Fruit fly (Drosophila melanogaster) whole organism, embryonic: Measurements from ENCODE around the gene ATP7.
A peak's percentile ranks its signal among the peaks of the same experiment; 100 is the strongest.

Experiments used
- Atf3 ChIP-seq: fragments of 200-800 bp; sonication (Bioruptor generic); optimal IDR thresholded peaks from 3 replicates; lab custom pipeline; 2016; ENCODE audit warnings: missing biosample characterization, missing genetic modification characterization
- BEAF-32 ChIP-seq: fragments of 200-800 bp; sonication (Bioruptor generic); optimal IDR thresholded peaks from 3 replicates; lab custom pipeline; 2017; ENCODE audit warnings: missing biosample characterization, missing genetic modification characterization, mild to moderate bottlenecking, moderate library complexity, missing genetic modification reagents
- C15 ChIP-seq: fragments of 200-800 bp; sonication (Bioruptor generic); IDR thresholded peaks from 3 replicates; pipeline ENCODE4 v1.3.6; 2022; ENCODE audit warnings: missing biosample characterization, missing genetic modification characterization
- CG10543 ChIP-seq: fragments of 200-800 bp; sonication (Bioruptor generic); optimal IDR thresholded peaks from 3 replicates; lab custom pipeline; 2017; ENCODE audit warnings: missing biosample characterization, mild to moderate bottlenecking, missing genetic modification characterization, moderate library complexity
- CG10654 ChIP-seq: fragments of 200-800 bp; sonication (Bioruptor generic); optimal IDR thresholded peaks from 2 replicates; lab custom pipeline; 2016; ENCODE audit warnings: missing biosample characterization, missing genetic modification characterization
- CG10979 ChIP-seq: fragments of 200-800 bp; sonication (Bioruptor generic); optimal IDR thresholded peaks from 2 replicates; lab custom pipeline; 2018; ENCODE audit warnings: missing biosample characterization, mild to moderate bottlenecking, missing genetic modification characterization, moderate library complexity
- CG11456 ChIP-seq: fragments of 200-800 bp; sonication (Bioruptor generic); IDR thresholded peaks from 3 replicates; pipeline ENCODE4 v1.3.6; 2022; ENCODE audit warnings: missing biosample characterization, missing genetic modification characterization
- CG12659 ChIP-seq: fragments of 200-800 bp; sonication (Bioruptor generic); optimal IDR thresholded peaks from 3 replicates; lab custom pipeline; 2017; ENCODE audit warnings: mild to moderate bottlenecking, missing biosample characterization, missing genetic modification reagents, missing genetic modification characterization
- CG14860 ChIP-seq: fragments of 200-800 bp; sonication (Bioruptor generic); IDR thresholded peaks from 3 replicates; pipeline ENCODE4 v1.3.6; 2022; ENCODE audit warnings: missing biosample characterization, missing genetic modification characterization; ENCODE audit not compliant: partially characterized antibody
- CG14965 ChIP-seq: fragments of 200-800 bp; sonication (Bioruptor generic); optimal IDR thresholded peaks from 2 replicates; lab custom pipeline; 2016; ENCODE audit warnings: missing biosample characterization, missing genetic modification characterization, borderline replicate concordance
- CG15011 ChIP-seq: fragments of 200-800 bp; sonication (Bioruptor generic); optimal IDR thresholded peaks from 3 replicates; lab custom pipeline; 2018; ENCODE audit warnings: missing biosample characterization, mild to moderate bottlenecking, missing genetic modification characterization
- CG17612 ChIP-seq: fragments of 200-800 bp; sonication (Bioruptor generic); IDR thresholded peaks from 2 replicates; pipeline ENCODE4 v1.3.6; 2022; ENCODE audit warnings: missing biosample characterization, missing genetic modification characterization
- CG2120 ChIP-seq: fragments of 200-800 bp; sonication (Bioruptor generic); optimal IDR thresholded peaks from 3 replicates; lab custom pipeline; 2016; ENCODE audit warnings: missing biosample characterization, missing genetic modification characterization
- CG30403 ChIP-seq: fragments of 200-800 bp; sonication (Bioruptor generic); optimal IDR thresholded peaks from 3 replicates; lab custom pipeline; 2016; ENCODE audit warnings: missing biosample characterization, missing genetic modification characterization
- CG34224 ChIP-seq: fragments of 200-800 bp; sonication (Bioruptor generic); IDR thresholded peaks from 3 replicates; pipeline ENCODE4 v1.3.6; 2022; ENCODE audit warnings: missing biosample characterization, missing genetic modification characterization; ENCODE audit not compliant: partially characterized antibody
- CG6813 ChIP-seq: fragments of 200-800 bp; sonication (Bioruptor generic); optimal IDR thresholded peaks from 2 replicates; lab custom pipeline; 2017; ENCODE audit warnings: missing biosample characterization, missing genetic modification characterization, mild to moderate bottlenecking, moderate library complexity, missing genetic modification reagents
- CG8359 ChIP-seq: fragments of 200-800 bp; sonication (Bioruptor generic); optimal IDR thresholded peaks from 2 replicates; lab custom pipeline; 2017; ENCODE audit warnings: missing biosample characterization, mild to moderate bottlenecking, missing genetic modification characterization, borderline replicate concordance
- CG8388 ChIP-seq: fragments of 200-800 bp; sonication (Bioruptor generic); optimal IDR thresholded peaks from 2 replicates; lab custom pipeline; 2019; ENCODE audit warnings: missing biosample characterization, mild to moderate bottlenecking, missing genetic modification characterization, moderate library complexity
- CG9876 ChIP-seq: fragments of 200-800 bp; sonication (Bioruptor generic); optimal IDR thresholded peaks from 2 replicates; lab custom pipeline; 2016; ENCODE audit warnings: missing biosample characterization, missing genetic modification characterization
- CG9932 ChIP-seq: fragments of 200-800 bp; sonication (Bioruptor generic); IDR thresholded peaks from 2 replicates; pipeline ENCODE4 v1.3.6; 2022; ENCODE audit warnings: missing biosample characterization, missing genetic modification characterization
- CTCF ChIP-seq: fragments of 200-800 bp; sonication (Bioruptor generic); optimal IDR thresholded peaks from 2 replicates; lab custom pipeline; 2017; ENCODE audit warnings: missing biosample characterization, mild to moderate bottlenecking, missing genetic modification characterization, moderate library complexity
- Dad ChIP-seq: fragments of 200-800 bp; sonication (Bioruptor generic); optimal IDR thresholded peaks from 3 replicates; lab custom pipeline; 2016; ENCODE audit warnings: missing biosample characterization, missing genetic modification characterization
- Eip74EF ChIP-seq, 2 experiments: fragments of 200-800 bp in 1 of 2; fragments of >200 bp in 1 of 2; sonication (Bioruptor generic) in 1 of 2; optimal IDR thresholded peaks; 2 replicates each; lab custom pipeline; 2017 to 2019; ENCODE audit warnings: missing biosample characterization in 2 of 2, missing genetic modification characterization in 2 of 2, mild to moderate bottlenecking in 1 of 2, moderate library complexity in 1 of 2
- Ets97D ChIP-seq: fragments of 200-800 bp; sonication (Bioruptor generic); optimal IDR thresholded peaks from 3 replicates; lab custom pipeline; 2016; ENCODE audit warnings: missing biosample characterization, missing genetic modification characterization
- Fer1 ChIP-seq: fragments of 200-800 bp; sonication (Bioruptor generic); optimal IDR thresholded peaks from 2 replicates; lab custom pipeline; 2017; ENCODE audit warnings: missing biosample characterization, mild to moderate bottlenecking, missing genetic modification characterization
- HLH3B ChIP-seq: fragments of 200-800 bp; sonication (Bioruptor generic); IDR thresholded peaks from 2 replicates; pipeline ENCODE4 v1.3.6; 2022; ENCODE audit warnings: missing biosample characterization, missing genetic modification characterization
- Hey ChIP-seq: fragments of 200-800 bp; sonication (Bioruptor generic); optimal IDR thresholded peaks from 3 replicates; lab custom pipeline; 2018; ENCODE audit warnings: missing biosample characterization, mild to moderate bottlenecking, missing genetic modification characterization
- HmgZ ChIP-seq: fragments of 200-800 bp; sonication (Bioruptor generic); optimal IDR thresholded peaks from 2 replicates; lab custom pipeline; 2018; ENCODE audit warnings: missing biosample characterization, mild to moderate bottlenecking, missing genetic modification characterization
- Hr3 ChIP-seq: fragments of 200-800 bp; sonication (Bioruptor generic); optimal IDR thresholded peaks from 3 replicates; lab custom pipeline; 2016; ENCODE audit warnings: missing biosample characterization, missing genetic modification characterization
- Hsf ChIP-seq: fragments of 200-800 bp; sonication (Bioruptor generic); optimal IDR thresholded peaks from 3 replicates; lab custom pipeline; 2016; ENCODE audit warnings: missing biosample characterization, missing genetic modification characterization
- MTF-1 ChIP-seq: fragments of 200-800 bp; sonication (Bioruptor generic); optimal IDR thresholded peaks from 2 replicates; lab custom pipeline; 2018; ENCODE audit warnings: missing biosample characterization, mild to moderate bottlenecking, missing genetic modification characterization, borderline replicate concordance
- Mrtf ChIP-seq: fragments of 200-800 bp; sonication (Bioruptor generic); IDR thresholded peaks from 3 replicates; pipeline ENCODE4 v1.3.6; 2022; ENCODE audit warnings: missing biosample characterization, missing genetic modification characterization
- Sry-β ChIP-seq: fragments of 200-800 bp; sonication (Bioruptor generic); optimal IDR thresholded peaks from 2 replicates; lab custom pipeline; 2018; ENCODE audit warnings: missing biosample characterization, mild to moderate bottlenecking, missing genetic modification characterization, moderate library complexity
- Stat92E ChIP-seq, 3 experiments: fragments of >200 bp in 2 of 3; fragments of 200-800 bp in 1 of 3; sonication (Bioruptor generic) in 1 of 3; optimal IDR thresholded peaks; 2 replicates each; lab custom pipeline; 2017 to 2019; ENCODE audit warnings: missing biosample characterization in 3 of 3, missing genetic modification characterization in 3 of 3, mild to moderate bottlenecking in 1 of 3, moderate library complexity in 1 of 3
- Trl ChIP-seq, 3 experiments: fragments of >200 bp in 2 of 3; fragments of 200-800 bp in 1 of 3; sonication (Bioruptor generic) in 1 of 3; optimal IDR thresholded peaks; 2 replicates in 1 of 3; 3 replicates in 2 of 3; lab custom pipeline; 2016 to 2017; ENCODE audit warnings: missing biosample characterization in 1 of 3, missing genetic modification characterization in 1 of 3
- az2 ChIP-seq: fragments of 200-800 bp; sonication (Bioruptor generic); optimal IDR thresholded peaks from 3 replicates; lab custom pipeline; 2016; ENCODE audit warnings: missing biosample characterization, missing genetic modification characterization
- crc ChIP-seq: fragments of 200-800 bp; sonication (Bioruptor generic); optimal IDR thresholded peaks from 2 replicates; lab custom pipeline; 2016; ENCODE audit warnings: missing biosample characterization, missing genetic modification characterization
- crp ChIP-seq, 2 experiments: fragments of 200-800 bp; sonication (Bioruptor generic); optimal IDR thresholded peaks; 2 replicates in 1 of 2; 3 replicates in 1 of 2; lab custom pipeline; 2017; ENCODE audit warnings: missing biosample characterization in 2 of 2, missing genetic modification characterization in 2 of 2, mild to moderate bottlenecking in 1 of 2, moderate library complexity in 1 of 2
- cwo ChIP-seq: fragments of 200-800 bp; sonication (Bioruptor generic); optimal IDR thresholded peaks from 3 replicates; lab custom pipeline; 2017; ENCODE audit warnings: missing biosample characterization, missing genetic modification characterization, mild to moderate bottlenecking, moderate library complexity, missing genetic modification reagents
- dm ChIP-seq: fragments of 200-800 bp; sonication (Bioruptor generic); optimal IDR thresholded peaks from 3 replicates; lab custom pipeline; 2016; ENCODE audit warnings: missing biosample characterization, missing genetic modification characterization
- dpn ChIP-seq, 2 experiments: fragments of 200-800 bp; sonication (Bioruptor generic); optimal IDR thresholded peaks; 3 replicates each; lab custom pipeline; 2016; ENCODE audit warnings: missing biosample characterization in 2 of 2, missing genetic modification characterization in 2 of 2
- fd96Cb ChIP-seq: fragments of 200-800 bp; sonication (Bioruptor generic); optimal IDR thresholded peaks from 2 replicates; lab custom pipeline; 2018; ENCODE audit warnings: missing biosample characterization, mild to moderate bottlenecking, missing genetic modification characterization, moderate library complexity
- gro ChIP-seq: fragments of 200-800 bp; sonication (Bioruptor generic); optimal IDR thresholded peaks from 2 replicates; lab custom pipeline; 2016; ENCODE audit warnings: missing biosample characterization, missing genetic modification characterization
- her ChIP-seq: fragments of 200-800 bp; sonication (Bioruptor generic); optimal IDR thresholded peaks from 2 replicates; lab custom pipeline; 2016; ENCODE audit warnings: missing biosample characterization, missing genetic modification characterization
- ken ChIP-seq: fragments of 200-800 bp; sonication (Bioruptor generic); IDR thresholded peaks from 3 replicates; pipeline ENCODE4 v1.3.6; 2022; ENCODE audit warnings: missing biosample characterization, missing genetic modification characterization
- kni ChIP-seq: fragments of 200-800 bp; sonication (Bioruptor generic); optimal IDR thresholded peaks from 3 replicates; lab custom pipeline; 2017; ENCODE audit warnings: mild to moderate bottlenecking, missing biosample characterization, missing genetic modification reagents, missing genetic modification characterization
- mirr ChIP-seq: fragments of 200-800 bp; sonication (Bioruptor generic); optimal IDR thresholded peaks from 3 replicates; lab custom pipeline; 2018; ENCODE audit warnings: missing biosample characterization, mild to moderate bottlenecking, missing genetic modification characterization
- nerfin-1 ChIP-seq: fragments of 200-800 bp; sonication (Bioruptor generic); optimal IDR thresholded peaks from 3 replicates; lab custom pipeline; 2019; ENCODE audit warnings: missing biosample characterization, mild to moderate bottlenecking, missing genetic modification characterization, moderate library complexity
- pum ChIP-seq: fragments of 200-800 bp; sonication (Bioruptor generic); optimal IDR thresholded peaks from 2 replicates; lab custom pipeline; 2016; ENCODE audit warnings: missing biosample characterization, missing genetic modification characterization

The ATP7 gene

dm6 chrX:11891682-11892179 lies 36.9 kb downstream of the ATP7 start, which contains the start of gene sicily (continued):
- TF ChIP-seq Hsf (GFP tag; lab: Kevin White, UChicago) (no peak), Mrtf (no peak), kni (GFP tag; lab: Kevin White, UChicago) (no peak), CG10654 (GFP tag; lab: Kevin White, UChicago) (no peak), her (no peak), gro (GFP tag; lab: Kevin White, UChicago) (no peak), HLH3B (GFP tag; lab: Robert Waterston, UW) (no peak), HmgZ (tag; lab: Kevin White, UChicago) (peak; percentile 32), Hr3 (GFP tag; lab: Kevin White, UChicago) (no peak), CG15011 (no peak), az2 (GFP tag; lab: Kevin White, UChicago) (no peak), Dad (no peak), Stat92E (GFP tag; optimal IDR thresholded peaks at IDR 0.05; lab: Kevin White, UChicago) (no peak), dm (GFP tag; lab: Kevin White, UChicago) (no peak), dpn (GFP tag; optimal IDR thresholded peaks at IDR 0.05; lab: Kevin White, UChicago) (no peak), CG8388 (GFP tag; lab: Kevin White, UChicago) (no peak), CG12659 (GFP tag; lab: Kevin White, UChicago) (no peak), BEAF-32 (GFP tag; lab: Kevin White, UChicago) (peak; percentile 41), MTF-1 (GFP tag; lab: Kevin White, UChicago) (no peak), CG10543 (GFP tag; lab: Kevin White, UChicago) (no peak), Trl (optimal IDR thresholded peaks at IDR 0.05; lab: Kevin White, UChicago) (no peak), Trl (GFP tag; optimal IDR thresholded peaks at IDR 0.05; lab: Kevin White, UChicago) (no peak), CG9876 (GFP tag; lab: Kevin White, UChicago) (no peak), CG8359 (GFP tag; lab: Kevin White, UChicago) (no peak), cwo (GFP tag; lab: Kevin White, UChicago) (no peak), Eip74EF (GFP tag; optimal IDR thresholded peaks at IDR 0.05; lab: Kevin White, UChicago) (no peak), CG6813 (GFP tag; lab: Kevin White, UChicago) (no peak), CG30403 (GFP tag; lab: Kevin White, UChicago) (no peak), CG10979 (no peak), CG14965 (GFP tag; lab: Kevin White, UChicago) (no peak), CG14860 (GFP tag; lab: Robert Waterston, UW) (no peak), Atf3 (GFP tag; lab: Kevin White, UChicago) (no peak), crp (GFP tag; optimal IDR thresholded peaks at IDR 0.05; lab: Kevin White, UChicago) (peak; percentile 69 to 95), Hey (no peak), CG2120 (GFP tag; lab: Kevin White, UChicago) (no peak), pum (no peak), mirr (GFP tag; lab: Kevin White, UChicago) (no peak), CTCF (GFP tag; lab: Kevin White, UChicago) (no peak), Fer1 (no peak), CG17612 (GFP tag; lab: Robert Waterston, UW) (no peak), C15 (no peak), nerfin-1 (tag; lab: Kevin White, UChicago) (no peak), Sry-β (GFP tag; lab: Kevin White, UChicago) (peak; percentile 29), CG9932 (GFP tag; lab: Robert Waterston, UW) (0 out of 2 replicates have a peak, but pooled peaks have one; percentile 23), Ets97D (GFP tag; lab: Kevin White, UChicago) (peak; percentile 46), CG34224 (GFP tag; lab: Robert Waterston, UW) (peak; percentile 54; the same call in 1 of the 3 replicates), crc (GFP tag; lab: Kevin White, UChicago) (no peak), ken (GFP tag; lab: Robert Waterston, UW) (no peak), CG11456 (no peak), fd96Cb (tag; lab: Kevin White, UChicago) (no peak)
